Fruit fly (Drosophila melanogaster): ENCODE data around the gene CG10616.

The CG10616 gene

dm6 chr3L:12523941-12524340 is 52.4 kb downstream of the CG10616 start, which contains the start of the genes ver and Gcn5 (continued):
- peak; percentile 72 for TF ChIP-seq CG10321 (GFP tag; IDR thresholded peaks at IDR 0.05)
- no peak for TF ChIP-seq hkb (optimal IDR thresholded peaks at IDR 0.05)
- peak; percentile 96 for TF ChIP-seq hkb (GFP tag; IDR thresholded peaks at IDR 0.05)
- TF ChIP-seq NC2α (GFP tag; optimal IDR thresholded peaks at IDR 0.05), result peak; percentile 36
- TF ChIP-seq mam (GFP tag; optimal IDR thresholded peaks at IDR 0.05), result peak; percentile 92
- no peak for TF ChIP-seq pan (optimal IDR thresholded peaks at IDR 0.05)
- TF ChIP-seq pan (GFP tag; optimal IDR thresholded peaks at IDR 0.05 in 1 of 2, IDR thresholded peaks at IDR 0.05 in 1 of 2), result peak in 1 of 2 experiments; percentile 95
- TF ChIP-seq CG1233 (GFP tag; optimal IDR thresholded peaks at IDR 0.05), result peak; percentile 90
- TF ChIP-seq Chrac-16 (GFP tag; optimal IDR thresholded peaks at IDR 0.05), result peak; percentile 86
- peak; percentile 89 for TF ChIP-seq MESR4 (GFP tag; optimal IDR thresholded peaks at IDR 0.05)
- TF ChIP-seq Hr51 (GFP tag; optimal IDR thresholded peaks at IDR 0.05), result peak; percentile 81 to 94
- TF ChIP-seq Dll (GFP tag; IDR thresholded peaks at IDR 0.05; ENCODE audit: partially characterized antibody), result no peak
- TF ChIP-seq odd (GFP tag; optimal IDR thresholded peaks at IDR 0.05), result peak; percentile 82
- peak; percentile 81 for TF ChIP-seq Dad (GFP tag; optimal IDR thresholded peaks at IDR 0.05)
- peak; percentile 94 for TF ChIP-seq CG9727 (GFP tag; optimal IDR thresholded peaks at IDR 0.05)
- TF ChIP-seq CG14710 (tag; optimal IDR thresholded peaks at IDR 0.05), result peak; percentile 91
- TF ChIP-seq Ada2b (GFP tag; IDR thresholded peaks at IDR 0.05), result peak; percentile 92
- TF ChIP-seq HLH3B (GFP tag; IDR thresholded peaks at IDR 0.05), result peak; percentile 92
- peak; percentile 93 for TF ChIP-seq CG14050 (GFP tag; IDR thresholded peaks at IDR 0.05)
- peak; percentile 90 for TF ChIP-seq CG18262 (tag; optimal IDR thresholded peaks at IDR 0.05)
- TF ChIP-seq CG10274 (GFP tag; optimal IDR thresholded peaks at IDR 0.05), result peak; percentile 75
- peak; percentile 85 for TF ChIP-seq org-1 (GFP tag; optimal IDR thresholded peaks at IDR 0.05)
- TF ChIP-seq E2f1 (GFP tag; IDR thresholded peaks at IDR 0.05), result peak; percentile 93
- TF ChIP-seq ranshi (GFP tag; IDR thresholded peaks at IDR 0.05), result peak; percentile 92
- peak; percentile 93 for TF ChIP-seq al (GFP tag; IDR thresholded peaks at IDR 0.05)
- peak; percentile 63; the same call in 1 of the 3 replicates for TF ChIP-seq z (GFP tag; IDR thresholded peaks at IDR 0.05)
- peak; percentile 85 to 90 for TF ChIP-seq dpn (GFP tag; optimal IDR thresholded peaks at IDR 0.05)
- TF ChIP-seq repo (GFP tag; optimal IDR thresholded peaks at IDR 0.05), result peak; percentile 49
- TF ChIP-seq kah (GFP tag; optimal IDR thresholded peaks at IDR 0.05), result peak; percentile 71
- peak; percentile 95 for TF ChIP-seq CG11247 (GFP tag; IDR thresholded peaks at IDR 0.05)
- TF ChIP-seq CG3281 (GFP tag; optimal IDR thresholded peaks at IDR 0.05), result peak; percentile 96
- TF ChIP-seq E2f2 (GFP tag; IDR thresholded peaks at IDR 0.05), result peak; percentile 82
- TF ChIP-seq CG17328 (GFP tag; IDR thresholded peaks at IDR 0.05), result peak; percentile 94
- peak; percentile 93 for TF ChIP-seq zfh2 (GFP tag; optimal IDR thresholded peaks at IDR 0.05)
- peak; percentile 78 for TF ChIP-seq CG18764 (GFP tag; optimal IDR thresholded peaks at IDR 0.05)
- TF ChIP-seq Gug (GFP tag; IDR thresholded peaks at IDR 0.05), result peak; percentile 94
- TF ChIP-seq nerfin-2 (GFP tag; IDR thresholded peaks at IDR 0.05; ENCODE audit: partially characterized antibody), result no peak
- TF ChIP-seq ab (GFP tag; optimal IDR thresholded peaks at IDR 0.05), result peak; percentile 44
- TF ChIP-seq Spps (tag; optimal IDR thresholded peaks at IDR 0.05), result peak; percentile 77
- TF ChIP-seq CG4424 (GFP tag; optimal IDR thresholded peaks at IDR 0.05), result peak; percentile 90
- TF ChIP-seq cas (GFP tag; IDR thresholded peaks at IDR 0.05), result peak; percentile 77
- peak; percentile 88 for TF ChIP-seq Mrtf (GFP tag; IDR thresholded peaks at IDR 0.05)
- peak; percentile 30 for TF ChIP-seq pb (GFP tag; optimal IDR thresholded peaks at IDR 0.05)
- TF ChIP-seq CG8924 (tag; optimal IDR thresholded peaks at IDR 0.05), result peak; percentile 92
- peak; percentile 94 for TF ChIP-seq Rx (GFP tag; IDR thresholded peaks at IDR 0.05)
- peak; percentile 83 to 91 for TF ChIP-seq bsh (GFP tag; optimal IDR thresholded peaks at IDR 0.05)
- peak; percentile 85 for TF ChIP-seq CG10959 (GFP tag; IDR thresholded peaks at IDR 0.05)
- no peak for TF ChIP-seq CkIIα-i1 (GFP tag; IDR thresholded peaks at IDR 0.05)
- peak; percentile 71 for TF ChIP-seq bigmax (GFP tag; optimal IDR thresholded peaks at IDR 0.05)
- peak; percentile 53 for TF ChIP-seq TFAM (GFP tag; optimal IDR thresholded peaks at IDR 0.05)
- peak; percentile 54 for TF ChIP-seq Mes4 (GFP tag; optimal IDR thresholded peaks at IDR 0.05)
- TF ChIP-seq CG4730 (GFP tag; IDR thresholded peaks at IDR 0.05), result peak; percentile 91
- peak; percentile 86 for TF ChIP-seq ssp (GFP tag; IDR thresholded peaks at IDR 0.05)
